Fruit fly (Drosophila melanogaster) whole organism: ENCODE data around the gene peb.

Source experiments
- CG8478 ChIP-seq: fragments of >200 bp; optimal IDR thresholded peaks from 2 replicates; lab custom pipeline; 2018; ENCODE audit warnings: inconsistent platforms
- Dll ChIP-seq: fragments of >200 bp; optimal IDR thresholded peaks from 2 replicates; lab custom pipeline; 2017
- EcR ChIP-seq, 2 experiments: fragments of >200 bp; optimal IDR thresholded peaks; 2 replicates each; lab custom pipeline; 2017; ENCODE audit warnings: missing biosample characterization in 2 of 2, missing genetic modification characterization in 2 of 2, missing genetic modification reagents in 2 of 2
- pan ChIP-seq: fragments of >200 bp; optimal IDR thresholded peaks from 2 replicates; lab custom pipeline; 2017
- psq ChIP-seq: fragments of >200 bp; optimal IDR thresholded peaks from 2 replicates; lab custom pipeline; 2017
- usp ChIP-seq: fragments of >200 bp; optimal IDR thresholded peaks from 2 replicates; lab custom pipeline; 2017; ENCODE audit warnings: missing biosample characterization, missing genetic modification characterization, mixed read lengths

DNA sequence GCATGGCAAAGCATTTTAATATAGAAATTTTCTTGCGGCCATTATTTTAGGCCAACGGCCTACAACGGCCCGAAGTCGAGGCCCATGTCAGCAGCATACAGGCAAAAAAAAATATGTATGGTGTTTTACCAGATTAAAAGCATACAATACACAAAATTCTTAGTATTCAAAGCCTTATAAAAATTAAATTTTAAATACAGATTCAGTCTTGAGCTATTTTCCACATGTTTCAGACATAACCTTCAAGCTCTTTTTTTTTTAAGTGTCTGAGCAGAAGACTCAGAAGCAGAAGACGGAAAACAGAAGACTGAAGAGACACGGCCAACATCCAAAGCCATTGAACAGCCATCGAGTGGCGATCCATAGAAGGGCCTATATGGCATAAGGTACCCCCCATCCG, 35.6 kb upstream of the peb start:
- TF ChIP-seq CG8478 (lab: Kevin White, UChicago) (no peak), EcR (GFP tag; optimal IDR thresholded peaks at IDR 0.05; lab: Kevin White, UChicago) (no peak), usp (GFP tag; lab: Kevin White, UChicago) (no peak), psq (no peak), Dll (lab: Kevin White, UChicago) (no peak), pan (lab: Kevin White, UChicago) (no peak)
